Worm (Caenorhabditis elegans): ENCODE measurements around the gene D2045.9.

ce11 chrIII:10461164-10461546 is 13.9 kb upstream of the D2045.9 start, which contains the start of gene atx-2:
- TF ChIP-seq lsl-1 (GFP tag; optimal IDR thresholded peaks at IDR 0.05) (peak; percentile 76), fkh-3 (tag; optimal IDR thresholded peaks at IDR 0.05) (no peak), lin-54 (GFP tag; optimal IDR thresholded peaks at IDR 0.05) (peak; percentile 91)
